Worm (Caenorhabditis elegans) whole organism, L2 larva: ENCODE results near the gene osm-8.

Experiments used
- F13H6.1 ChIP-seq: sonication (generic microtip); optimal IDR thresholded peaks from 2 replicates; lab custom pipeline; 2016; ENCODE audit warnings: missing genetic modification characterization, missing compliant biosample characterization
- R02D3.7 ChIP-seq: fragments of 150-350 bp; optimal IDR thresholded peaks from 2 replicates; lab custom pipeline; 2014; ENCODE audit warnings: missing biosample characterization, missing genetic modification characterization
- Y55F3AM.14 ChIP-seq: fragments of 200-800 bp; sonication (Bioruptor generic); optimal IDR thresholded peaks from 2 replicates; lab custom pipeline; 2018; ENCODE audit warnings: mild to moderate bottlenecking, missing genetic modification characterization, missing compliant biosample characterization
- ZK546.5 ChIP-seq: sonication (generic microtip); optimal IDR thresholded peaks from 2 replicates; lab custom pipeline; 2017; ENCODE audit warnings: missing biosample characterization, missing genetic modification characterization
- alr-1 ChIP-seq: fragments of 150-350 bp; optimal IDR thresholded peaks from 2 replicates; lab custom pipeline; 2014; ENCODE audit warnings: missing biosample characterization, missing genetic modification characterization
- aly-2 ChIP-seq: fragments of 150-350 bp; optimal IDR thresholded peaks from 2 replicates; lab custom pipeline; 2014; ENCODE audit warnings: missing biosample characterization, missing genetic modification characterization
- ama-1 ChIP-seq: fragments of 150-350 bp; optimal IDR thresholded peaks from 2 replicates; lab custom pipeline; 2018; ENCODE audit warnings: inconsistent platforms
- blmp-1 ChIP-seq: sonication (generic microtip); optimal IDR thresholded peaks from 2 replicates; lab custom pipeline; 2017; ENCODE audit warnings: missing genetic modification characterization, mild to moderate bottlenecking, missing compliant biosample characterization, antibody characterized with exemption, moderate library complexity; ENCODE audit not compliant: insufficient read depth
- ceh-16 ChIP-seq: fragments of 150-350 bp; optimal IDR thresholded peaks from 2 replicates; lab custom pipeline; 2014; ENCODE audit warnings: missing biosample characterization, missing genetic modification characterization
- ceh-82 ChIP-seq: fragments of 150-350 bp; optimal IDR thresholded peaks from 2 replicates; lab custom pipeline; 2014; ENCODE audit warnings: missing biosample characterization, missing genetic modification characterization
- crh-2 ChIP-seq: sonication (generic microtip); optimal IDR thresholded peaks from 2 replicates; lab custom pipeline; 2017; ENCODE audit warnings: missing biosample characterization, missing genetic modification characterization
- egl-27 ChIP-seq: sonication (generic microtip); optimal IDR thresholded peaks from 3 replicates; lab custom pipeline; 2017; ENCODE audit warnings: missing biosample characterization, missing genetic modification reagents, missing genetic modification characterization
- elt-3 ChIP-seq: sonication (generic microtip); optimal IDR thresholded peaks from 2 replicates; lab custom pipeline; 2017; ENCODE audit warnings: missing biosample characterization, missing genetic modification characterization
- gmeb-1 ChIP-seq: fragments of 150-350 bp; optimal IDR thresholded peaks from 2 replicates; lab custom pipeline; 2014; ENCODE audit warnings: missing biosample characterization, missing genetic modification characterization
- lin-11 ChIP-seq: fragments of 150-350 bp; sonication (generic microtip); optimal IDR thresholded peaks from 2 replicates; lab custom pipeline; 2014; ENCODE audit warnings: missing biosample characterization, missing genetic modification characterization, inconsistent platforms, mixed read lengths
- lin-39 ChIP-seq: fragments of 150-350 bp; optimal IDR thresholded peaks from 2 replicates; lab custom pipeline; 2014; ENCODE audit warnings: missing biosample characterization, missing genetic modification reagents, missing genetic modification characterization
- mbf-1 ChIP-seq: sonication (generic microtip); optimal IDR thresholded peaks from 2 replicates; lab custom pipeline; 2017; ENCODE audit warnings: missing biosample characterization, missing genetic modification characterization
- mdl-1 ChIP-seq, 2 experiments: fragments of 150-350 bp in 1 of 2; sonication (generic microtip) in 1 of 2; optimal IDR thresholded peaks; 2 replicates each; lab custom pipeline; 2017; ENCODE audit warnings: missing biosample characterization in 2 of 2, missing genetic modification characterization in 2 of 2
- nhr-10 ChIP-seq: sonication (generic microtip); optimal IDR thresholded peaks from 2 replicates; lab custom pipeline; 2017; ENCODE audit warnings: missing biosample characterization, missing genetic modification characterization
- nhr-21 ChIP-seq: fragments of 150-350 bp; optimal IDR thresholded peaks from 2 replicates; lab custom pipeline; 2014; ENCODE audit warnings: missing biosample characterization, missing genetic modification characterization
- nhr-23 ChIP-seq: fragments of 150-350 bp; optimal IDR thresholded peaks from 2 replicates; lab custom pipeline; 2014; ENCODE audit warnings: missing biosample characterization, missing genetic modification reagents, missing genetic modification characterization
- nhr-237 ChIP-seq: fragments of 150-350 bp; optimal IDR thresholded peaks from 2 replicates; lab custom pipeline; 2014; ENCODE audit warnings: missing biosample characterization, missing genetic modification characterization
- nhr-25 ChIP-seq: fragments of 150-350 bp; sonication (generic microtip); optimal IDR thresholded peaks from 3 replicates; lab custom pipeline; 2014; ENCODE audit warnings: missing biosample characterization, missing genetic modification characterization
- nhr-6 ChIP-seq: fragments of 150-350 bp; optimal IDR thresholded peaks from 2 replicates; lab custom pipeline; 2014; ENCODE audit warnings: missing biosample characterization, missing genetic modification characterization
- peb-1 ChIP-seq: fragments of 150-350 bp; optimal IDR thresholded peaks from 2 replicates; lab custom pipeline; 2014; ENCODE audit warnings: missing biosample characterization, missing genetic modification characterization
- skn-1 ChIP-seq: sonication (generic microtip); optimal IDR thresholded peaks from 2 replicates; lab custom pipeline; 2017; ENCODE audit warnings: missing biosample characterization, missing genetic modification characterization
- sma-3 ChIP-seq: sonication (generic microtip); optimal IDR thresholded peaks from 2 replicates; lab custom pipeline; 2016; ENCODE audit warnings: missing genetic modification reagents, missing genetic modification characterization, missing compliant biosample characterization
- snpc-4 ChIP-seq: fragments of 150-350 bp; optimal IDR thresholded peaks from 2 replicates; lab custom pipeline; 2014; ENCODE audit warnings: missing biosample characterization, missing genetic modification characterization
- unc-55 ChIP-seq: fragments of 150-350 bp; sonication (generic microtip); optimal IDR thresholded peaks from 3 replicates; lab custom pipeline; 2014; ENCODE audit warnings: missing biosample characterization, missing genetic modification reagents, missing genetic modification characterization
- zag-1 ChIP-seq: fragments of 150-350 bp; optimal IDR thresholded peaks from 2 replicates; lab custom pipeline; 2014; ENCODE audit warnings: missing biosample characterization, missing genetic modification characterization
- ztf-11 ChIP-seq: sonication (generic microtip); optimal IDR thresholded peaks from 2 replicates; lab custom pipeline; 2017; ENCODE audit warnings: missing biosample characterization, missing genetic modification characterization

Gene osm-8

DNA sequence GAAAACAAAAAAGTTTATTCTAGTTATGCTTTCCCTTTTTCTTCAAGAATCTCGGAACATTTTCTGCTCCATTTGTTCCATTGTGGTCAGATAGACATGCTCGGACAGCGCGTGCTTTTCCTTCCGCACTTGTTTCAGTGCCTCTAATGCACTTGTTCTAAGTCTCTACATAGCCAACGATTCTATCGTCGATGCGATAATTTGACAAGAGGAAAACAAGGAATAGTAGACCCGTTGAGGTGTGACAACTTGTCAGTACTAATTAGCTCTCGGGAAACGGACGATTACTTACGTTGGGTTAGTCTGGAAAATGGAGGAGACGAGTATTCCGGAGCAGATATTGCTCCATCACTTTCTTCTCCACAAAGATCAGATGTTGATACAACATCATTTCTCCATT lies 16.9 kb downstream of the osm-8 start:
- no peak for TF ChIP-seq nhr-23

DNA sequence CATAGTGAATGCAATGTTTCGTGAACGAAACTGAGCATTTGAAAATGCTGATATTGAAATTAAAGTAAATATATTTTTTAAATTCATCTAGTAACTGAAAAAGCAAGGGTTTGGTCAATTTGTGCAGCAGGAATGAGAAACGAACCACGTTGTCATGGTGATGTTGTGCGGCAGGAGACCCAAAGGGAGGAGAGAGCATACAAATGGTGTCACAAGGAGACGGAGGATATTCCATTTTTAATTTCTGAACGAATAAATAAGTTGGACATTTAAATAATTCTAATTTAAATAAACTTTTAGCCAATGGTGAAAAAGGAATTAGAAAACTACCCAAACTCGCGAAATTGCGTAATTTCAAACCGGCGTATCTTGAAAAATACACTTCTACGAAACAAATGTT lies 21.7 kb downstream of the osm-8 start, which contains the start of gene mks-3:
Gene mks-3 (minus strand): TSS at position 101 of the 400 bp plus-strand sequence.
- no peak for TF ChIP-seq ama-1
- no peak for TF ChIP-seq crh-2 (tag; lab: Kevin White, UChicago)
- TF ChIP-seq ZK546.5 (tag; lab: Kevin White, UChicago) = no peak
- TF ChIP-seq nhr-21 (tag; lab: Kevin White, UChicago) = no peak
- TF ChIP-seq, all 48 proteins: peak for 0

DNA sequence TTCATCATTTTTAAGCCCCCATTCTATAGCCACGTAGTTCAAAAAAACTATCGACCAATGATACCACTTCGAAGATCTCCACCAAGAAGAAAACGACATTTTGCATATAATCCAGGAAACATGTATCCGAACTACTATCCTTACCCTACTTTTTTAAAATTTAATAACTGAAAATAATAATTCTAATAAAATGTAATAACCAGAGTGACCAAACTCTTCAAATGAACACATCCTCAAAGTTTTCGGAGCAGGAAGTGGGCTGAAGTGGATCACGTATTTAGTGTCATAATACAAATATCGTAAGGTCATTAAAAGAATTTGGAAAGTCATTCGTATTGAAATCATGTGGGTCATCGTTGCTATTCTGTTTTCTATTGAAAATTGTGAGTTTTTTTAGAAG lies 27.8 kb downstream of the osm-8 start, which contains the start of gene F35D2.6:
Gene F35D2.6 (plus strand): TSS at position 301 of the 400 bp plus-strand sequence.
- TF ChIP-seq snpc-4 (tag; lab: Kevin White, UChicago) (no peak), lin-39 (tag; lab: Kevin White, UChicago) (no peak), unc-55 (GFP tag; lab: Kevin White, UChicago) (no peak), ama-1 (no peak), aly-2 (tag; lab: Kevin White, UChicago) (no peak), ZK546.5 (tag; lab: Kevin White, UChicago) (no peak), egl-27 (tag; lab: Kevin White, UChicago) (no peak), ceh-16 (tag; lab: Kevin White, UChicago) (no peak)

DNA sequence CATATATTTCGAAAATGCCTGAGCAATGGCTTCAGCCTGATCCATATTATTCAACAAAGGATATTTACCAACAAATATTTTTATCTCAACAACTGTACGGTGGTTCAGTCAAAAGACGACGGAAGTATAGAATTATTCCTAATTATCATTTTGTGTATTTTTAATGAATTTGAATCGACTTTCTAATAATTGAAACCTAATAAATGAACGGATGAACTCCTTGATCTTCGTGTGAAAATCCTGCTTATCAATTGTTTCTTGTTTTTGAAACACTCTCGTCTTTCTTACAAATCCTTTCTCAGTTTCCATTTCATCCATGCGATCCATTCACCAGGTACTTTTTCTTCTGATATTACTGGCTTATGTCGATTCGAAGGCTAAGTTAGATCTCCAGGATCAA lies 29.6 kb downstream of the osm-8 start, which contains the start of gene F35D2.1:
Gene F35D2.1 (plus strand): TSS at position 301 of the 400 bp plus-strand sequence.
- TF ChIP-seq R02D3.7 (tag; lab: Kevin White, UChicago) = no peak
- no peak for TF ChIP-seq snpc-4 (tag; lab: Kevin White, UChicago)
- TF ChIP-seq unc-55 (GFP tag; lab: Kevin White, UChicago) = no peak
- TF ChIP-seq blmp-1 = no peak
- no peak for TF ChIP-seq nhr-237
- TF ChIP-seq egl-27 (tag; lab: Kevin White, UChicago) = no peak
- TF ChIP-seq lin-11 = no peak
- no peak for TF ChIP-seq elt-3
- no peak for TF ChIP-seq gmeb-1 (tag; lab: Kevin White, UChicago)
- no peak for TF ChIP-seq zag-1 (tag; lab: Kevin White, UChicago)

DNA sequence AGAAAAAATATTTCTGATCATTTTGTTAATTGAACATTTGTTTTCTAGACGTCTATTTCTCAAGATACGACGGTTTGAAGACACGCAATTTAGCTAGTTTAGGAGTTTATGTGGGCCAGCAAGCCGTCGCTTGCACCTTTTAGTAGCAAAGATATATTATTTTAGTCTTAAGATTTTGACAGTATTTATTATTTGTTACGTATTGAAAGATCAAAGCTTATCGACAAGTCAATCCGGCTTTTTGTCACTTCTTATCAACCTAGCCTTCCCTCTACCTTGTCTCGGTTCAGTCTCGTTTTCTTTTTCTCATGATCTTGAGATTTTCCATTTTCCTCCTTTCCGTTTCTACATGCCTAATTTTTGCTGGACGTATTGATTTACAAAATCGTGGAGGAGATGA lies 31.1 kb downstream of the osm-8 start, which contains the start of gene F35D2.2:
Gene F35D2.2 (plus strand): TSS at position 301 of the 400 bp plus-strand sequence.
- TF ChIP-seq nhr-6 (no peak), Y55F3AM.14 (GFP tag; lab: Kevin White, UChicago) (no peak), mdl-1 (tag; optimal IDR thresholded peaks at IDR 0.05; lab: Kevin White, UChicago) (no peak), elt-3 (no peak), nhr-21 (tag; lab: Kevin White, UChicago) (no peak), skn-1 (tag; lab: Kevin White, UChicago) (no peak), R02D3.7 (tag; lab: Kevin White, UChicago) (no peak)

DNA sequence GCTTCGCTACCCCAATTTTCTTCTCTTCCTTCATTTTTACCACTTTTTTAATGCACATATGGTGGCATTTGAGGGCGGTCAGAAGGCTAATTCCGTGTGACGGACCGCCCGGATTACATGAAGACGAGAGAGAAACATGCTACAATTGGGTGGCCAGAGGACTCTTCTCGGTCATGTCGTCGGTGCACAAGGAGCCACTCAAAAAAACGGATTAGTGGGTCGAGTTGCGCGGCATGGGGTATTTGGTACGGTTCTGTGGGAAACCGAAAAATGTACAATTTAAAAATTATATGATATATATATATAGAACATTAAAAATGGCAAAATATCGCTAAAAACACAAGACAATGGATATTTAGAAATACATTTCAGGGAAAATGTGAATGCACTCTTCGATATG lies 34.4 kb downstream of the osm-8 start:
- TF ChIP-seq aly-2 (tag; lab: Kevin White, UChicago) (no peak), alr-1 (tag; lab: Kevin White, UChicago) (no peak), R02D3.7 (tag; lab: Kevin White, UChicago) (no peak), mbf-1 (tag; lab: Kevin White, UChicago) (no peak), ceh-82 (tag; lab: Kevin White, UChicago) (no peak), ama-1 (no peak), Y55F3AM.14 (GFP tag; lab: Kevin White, UChicago) (no peak), unc-55 (GFP tag; lab: Kevin White, UChicago) (no peak), mdl-1 (tag; optimal IDR thresholded peaks at IDR 0.05; lab: Kevin White, UChicago) (no peak), zag-1 (tag; lab: Kevin White, UChicago) (no peak), nhr-10 (no peak), F13H6.1 (no peak), peb-1 (tag; lab: Kevin White, UChicago) (no peak), ztf-11 (tag; lab: Kevin White, UChicago) (no peak), sma-3 (no peak), ceh-16 (tag; lab: Kevin White, UChicago) (no peak), nhr-25 (no peak), ZK546.5 (tag; lab: Kevin White, UChicago) (no peak), lin-39 (tag; lab: Kevin White, UChicago) (no peak)
- TF ChIP-seq, all 48 proteins: peak for 0
